Fruit fly (Drosophila melanogaster) whole organism, embryonic: ENCODE results near the gene Charon.

Source experiments
- CG10959 ChIP-seq: fragments of 200-800 bp; sonication (Bioruptor generic); IDR thresholded peaks from 2 replicates; pipeline ENCODE4 v1.3.6; 2022; ENCODE audit warnings: missing biosample characterization, missing genetic modification characterization
- CG12071 ChIP-seq: fragments of 200-800 bp; sonication (Bioruptor generic); optimal IDR thresholded peaks from 3 replicates; lab custom pipeline; 2018; ENCODE audit warnings: missing biosample characterization, mild to moderate bottlenecking, missing genetic modification characterization
- CG12104 ChIP-seq: fragments of 200-800 bp; sonication (Bioruptor generic); optimal IDR thresholded peaks from 3 replicates; lab custom pipeline; 2016; ENCODE audit warnings: missing biosample characterization, missing genetic modification characterization
- CG1233 ChIP-seq: fragments of 200-800 bp; sonication (Bioruptor generic); optimal IDR thresholded peaks from 4 replicates; lab custom pipeline; 2018; ENCODE audit warnings: missing biosample characterization, mild to moderate bottlenecking, missing genetic modification characterization
- CG13287 ChIP-seq: fragments of 200-800 bp; sonication (Bioruptor generic); IDR thresholded peaks from 2 replicates; pipeline ENCODE4 v1.3.6; 2022; ENCODE audit warnings: missing biosample characterization, missing genetic modification characterization; ENCODE audit not compliant: partially characterized antibody
- CG13624 ChIP-seq: fragments of 200-800 bp; sonication (Bioruptor generic); optimal IDR thresholded peaks from 2 replicates; lab custom pipeline; 2016; ENCODE audit warnings: missing biosample characterization, missing genetic modification characterization
- CG15269 ChIP-seq: fragments of 200-800 bp; sonication (Bioruptor generic); optimal IDR thresholded peaks from 2 replicates; lab custom pipeline; 2018; ENCODE audit warnings: missing biosample characterization, mild to moderate bottlenecking, missing genetic modification characterization, moderate library complexity
- CG1792 ChIP-seq: fragments of 200-800 bp; sonication (Bioruptor generic); optimal IDR thresholded peaks from 2 replicates; lab custom pipeline; 2016; ENCODE audit warnings: missing biosample characterization, missing genetic modification characterization
- CG1832 ChIP-seq: fragments of 200-800 bp; sonication (Bioruptor generic); optimal IDR thresholded peaks from 2 replicates; lab custom pipeline; 2017; ENCODE audit warnings: missing biosample characterization, mild to moderate bottlenecking, missing genetic modification characterization, inconsistent platforms
- CG2129 ChIP-seq: fragments of 200-800 bp; sonication (Bioruptor generic); IDR thresholded peaks from 2 replicates; pipeline ENCODE4 v1.3.6; 2022; ENCODE audit warnings: missing biosample characterization, missing genetic modification characterization; ENCODE audit not compliant: partially characterized antibody
- CG2199 ChIP-seq: fragments of 200-800 bp; sonication (Bioruptor generic); IDR thresholded peaks from 3 replicates; pipeline ENCODE4 v1.3.6; 2022; ENCODE audit warnings: missing biosample characterization, missing genetic modification characterization
- CG2678 ChIP-seq: fragments of 200-800 bp; sonication (Bioruptor generic); optimal IDR thresholded peaks from 3 replicates; lab custom pipeline; 2019; ENCODE audit warnings: missing biosample characterization, mild to moderate bottlenecking, missing genetic modification characterization, moderate library complexity
- CG2712 ChIP-seq: fragments of 200-800 bp; optimal IDR thresholded peaks from 3 replicates; lab custom pipeline; 2019; ENCODE audit warnings: missing biosample characterization, mild to moderate bottlenecking, missing genetic modification characterization, moderate library complexity
- CG2889 ChIP-seq: fragments of 200-800 bp; sonication (Bioruptor generic); IDR thresholded peaks from 3 replicates; pipeline ENCODE4 v1.3.6; 2022; ENCODE audit warnings: missing biosample characterization, missing genetic modification characterization
- CG30431 ChIP-seq: fragments of 200-800 bp; sonication (Bioruptor generic); optimal IDR thresholded peaks from 2 replicates; lab custom pipeline; 2017; ENCODE audit warnings: missing biosample characterization, missing genetic modification characterization
- CG31441 ChIP-seq: fragments of 200-800 bp; sonication (Bioruptor generic); IDR thresholded peaks from 2 replicates; pipeline ENCODE4 v1.3.6; 2022; ENCODE audit warnings: missing biosample characterization, missing genetic modification characterization
- CG3281 ChIP-seq: fragments of 200-800 bp; sonication (Bioruptor generic); optimal IDR thresholded peaks from 3 replicates; lab custom pipeline; 2017; ENCODE audit warnings: missing biosample characterization, mild to moderate bottlenecking, missing genetic modification characterization
- CG33557 ChIP-seq: fragments of 200-800 bp; sonication (Bioruptor generic); optimal IDR thresholded peaks from 2 replicates; lab custom pipeline; 2019; ENCODE audit warnings: missing biosample characterization, mild to moderate bottlenecking, missing genetic modification characterization, moderate library complexity
- CG3995 ChIP-seq: fragments of 200-800 bp; sonication (Bioruptor generic); optimal IDR thresholded peaks from 3 replicates; lab custom pipeline; 2016; ENCODE audit warnings: missing biosample characterization, missing genetic modification characterization
- CG4730 ChIP-seq: fragments of 200-800 bp; sonication (Bioruptor generic); IDR thresholded peaks from 2 replicates; pipeline ENCODE4 v1.3.6; 2022; ENCODE audit warnings: missing biosample characterization, missing genetic modification characterization
- CG5953 ChIP-seq: fragments of 200-800 bp; sonication (Bioruptor generic); IDR thresholded peaks from 2 replicates; pipeline ENCODE4 v1.3.6; 2022; ENCODE audit warnings: missing biosample characterization, missing genetic modification characterization
- CG7987 ChIP-seq: fragments of 200-800 bp; sonication (Bioruptor generic); optimal IDR thresholded peaks from 2 replicates; lab custom pipeline; 2018; ENCODE audit warnings: missing biosample characterization, mild to moderate bottlenecking, missing genetic modification characterization, moderate library complexity
- H15 ChIP-seq: fragments of 200-800 bp; sonication (Bioruptor generic); IDR thresholded peaks from 3 replicates; pipeline ENCODE4 v1.3.6; 2022; ENCODE audit warnings: missing biosample characterization, missing genetic modification characterization
- HLH54F ChIP-seq: fragments of 200-800 bp; sonication (Bioruptor generic); optimal IDR thresholded peaks from 3 replicates; lab custom pipeline; 2016; ENCODE audit warnings: missing biosample characterization, missing genetic modification characterization
- HmgD ChIP-seq: fragments of 200-800 bp; sonication (Bioruptor generic); optimal IDR thresholded peaks from 3 replicates; lab custom pipeline; 2016; ENCODE audit warnings: missing biosample characterization, missing genetic modification characterization
- Lpt ChIP-seq: fragments of >200 bp; optimal IDR thresholded peaks from 2 replicates; lab custom pipeline; 2018; ENCODE audit warnings: missing biosample characterization, missing genetic modification characterization
- Max ChIP-seq: fragments of 200-800 bp; sonication (Bioruptor generic); optimal IDR thresholded peaks from 2 replicates; lab custom pipeline; 2016; ENCODE audit warnings: missing biosample characterization, mild to moderate bottlenecking, missing genetic modification characterization
- Mes4 ChIP-seq: fragments of 200-800 bp; sonication (Bioruptor generic); optimal IDR thresholded peaks from 2 replicates; lab custom pipeline; 2016; ENCODE audit warnings: missing biosample characterization, missing genetic modification characterization
- NK7.1 ChIP-seq: fragments of 200-800 bp; sonication (Bioruptor generic); optimal IDR thresholded peaks from 3 replicates; lab custom pipeline; 2016; ENCODE audit warnings: missing biosample characterization, missing genetic modification characterization
- Nf-YC ChIP-seq: fragments of 200-800 bp; optimal IDR thresholded peaks from 3 replicates; lab custom pipeline; 2019; ENCODE audit warnings: missing biosample characterization, mild to moderate bottlenecking, missing genetic modification characterization, moderate library complexity
- Rx ChIP-seq: fragments of 200-800 bp; sonication (Bioruptor generic); IDR thresholded peaks from 2 replicates; pipeline ENCODE4 v1.3.6; 2022; ENCODE audit warnings: missing biosample characterization, missing genetic modification characterization
- Vsx1 ChIP-seq: fragments of 200-800 bp; sonication (Bioruptor generic); optimal IDR thresholded peaks from 2 replicates; lab custom pipeline; 2017; ENCODE audit warnings: missing biosample characterization, mild to moderate bottlenecking, missing genetic modification characterization, missing genetic modification reagents
- bowl ChIP-seq: fragments of 200-800 bp; sonication (Bioruptor generic); IDR thresholded peaks from 2 replicates; pipeline ENCODE4 v1.3.6; 2022; ENCODE audit warnings: missing biosample characterization, missing genetic modification characterization
- en ChIP-seq: fragments of 200-800 bp; sonication (Bioruptor generic); optimal IDR thresholded peaks from 2 replicates; lab custom pipeline; 2016; ENCODE audit warnings: missing biosample characterization, missing genetic modification characterization
- exex ChIP-seq: fragments of 200-800 bp; sonication (Bioruptor generic); optimal IDR thresholded peaks from 4 replicates; lab custom pipeline; 2018; ENCODE audit warnings: missing biosample characterization, mild to moderate bottlenecking, missing genetic modification characterization, moderate library complexity
- fd102C ChIP-seq: fragments of 200-800 bp; sonication (Bioruptor generic); optimal IDR thresholded peaks from 2 replicates; lab custom pipeline; 2018; ENCODE audit warnings: missing biosample characterization, mild to moderate bottlenecking, missing genetic modification characterization, moderate library complexity
- fd96Cb ChIP-seq: fragments of 200-800 bp; sonication (Bioruptor generic); optimal IDR thresholded peaks from 2 replicates; lab custom pipeline; 2018; ENCODE audit warnings: missing biosample characterization, mild to moderate bottlenecking, missing genetic modification characterization, moderate library complexity
- gem ChIP-seq: fragments of 200-800 bp; sonication (Bioruptor generic); optimal IDR thresholded peaks from 2 replicates; lab custom pipeline; 2019; ENCODE audit warnings: missing biosample characterization, mild to moderate bottlenecking, missing genetic modification characterization, moderate library complexity
- gt ChIP-seq: fragments of 200-800 bp; sonication (Bioruptor generic); IDR thresholded peaks from 2 replicates; pipeline ENCODE4 v1.3.6; 2022; ENCODE audit warnings: missing biosample characterization, missing genetic modification characterization
- her ChIP-seq: fragments of 200-800 bp; sonication (Bioruptor generic); optimal IDR thresholded peaks from 2 replicates; lab custom pipeline; 2016; ENCODE audit warnings: missing biosample characterization, missing genetic modification characterization
- ind ChIP-seq: fragments of 200-800 bp; sonication (Bioruptor generic); optimal IDR thresholded peaks from 3 replicates; lab custom pipeline; 2016; ENCODE audit warnings: missing biosample characterization, missing genetic modification characterization
- klu ChIP-seq: fragments of 200-800 bp; sonication (Bioruptor generic); IDR thresholded peaks from 2 replicates; pipeline ENCODE4 v1.3.6; 2022; ENCODE audit warnings: missing biosample characterization, missing genetic modification characterization
- nau ChIP-seq: fragments of 200-800 bp; sonication (Bioruptor generic); optimal IDR thresholded peaks from 3 replicates; lab custom pipeline; 2017; ENCODE audit warnings: missing biosample characterization, mild to moderate bottlenecking, missing genetic modification characterization, missing genetic modification reagents
- oc ChIP-seq: fragments of 200-800 bp; sonication (Bioruptor generic); optimal IDR thresholded peaks from 2 replicates; lab custom pipeline; 2018; ENCODE audit warnings: missing biosample characterization, mild to moderate bottlenecking, missing genetic modification characterization, moderate library complexity
- peb ChIP-seq: fragments of 200-800 bp; sonication (Bioruptor generic); IDR thresholded peaks from 2 replicates; pipeline ENCODE4 v1.3.6; 2022; ENCODE audit warnings: missing biosample characterization, missing genetic modification characterization
- pfk ChIP-seq: fragments of 200-800 bp; sonication (Bioruptor generic); optimal IDR thresholded peaks from 2 replicates; lab custom pipeline; 2018; ENCODE audit warnings: missing biosample characterization, mild to moderate bottlenecking, missing genetic modification characterization, moderate library complexity
- pros ChIP-seq: fragments of 200-800 bp; sonication (Bioruptor generic); optimal IDR thresholded peaks from 3 replicates; lab custom pipeline; 2019; ENCODE audit warnings: missing biosample characterization, mild to moderate bottlenecking, missing genetic modification characterization, moderate library complexity
- pzg ChIP-seq: fragments of 200-800 bp; sonication (Bioruptor generic); optimal IDR thresholded peaks from 3 replicates; lab custom pipeline; 2018; ENCODE audit warnings: missing biosample characterization, mild to moderate bottlenecking, missing genetic modification characterization, moderate library complexity
- scrt ChIP-seq: fragments of 200-800 bp; sonication (Bioruptor generic); optimal IDR thresholded peaks from 2 replicates; lab custom pipeline; 2018; ENCODE audit warnings: missing biosample characterization, mild to moderate bottlenecking, missing genetic modification characterization, moderate library complexity
- sim ChIP-seq: fragments of 200-800 bp; sonication (Bioruptor generic); IDR thresholded peaks from 2 replicates; pipeline ENCODE4 v1.3.6; 2022; ENCODE audit warnings: missing biosample characterization, missing genetic modification characterization
- sima ChIP-seq: fragments of 200-800 bp; sonication (Bioruptor generic); optimal IDR thresholded peaks from 2 replicates; lab custom pipeline; 2016; ENCODE audit warnings: missing biosample characterization, missing genetic modification characterization
- tin ChIP-seq: fragments of 200-800 bp; sonication (Bioruptor generic); optimal IDR thresholded peaks from 3 replicates; lab custom pipeline; 2016; ENCODE audit warnings: missing biosample characterization, missing genetic modification characterization
- vfl ChIP-seq: fragments of 200-800 bp; sonication (Bioruptor generic); optimal IDR thresholded peaks from 2 replicates; lab custom pipeline; 2016; ENCODE audit warnings: missing biosample characterization, missing genetic modification characterization

Gene Charon

DNA sequence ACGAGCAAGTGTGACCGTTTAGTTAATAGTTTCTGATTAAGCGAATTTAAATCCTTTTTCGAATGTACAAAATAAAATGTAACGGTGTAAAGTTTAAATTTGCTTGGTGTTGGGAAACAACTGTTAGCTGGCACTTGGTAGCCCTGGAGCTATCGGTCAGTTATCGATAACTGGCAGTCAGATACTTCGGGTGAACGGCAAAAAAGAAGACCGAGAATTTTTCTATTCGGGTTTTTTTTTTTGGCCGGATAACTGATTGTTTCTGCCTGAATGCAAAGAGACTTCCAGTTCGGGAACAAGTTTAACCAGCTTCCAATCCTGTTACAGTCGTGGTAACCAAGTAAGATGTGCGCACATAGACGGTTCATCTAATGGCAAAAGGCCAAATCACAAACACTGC lies 4.9 kb upstream of the Charon start, which contains the start of gene CG4896 (continued):
- TF ChIP-seq CG4730 (GFP tag; lab: Robert Waterston, UW), result no peak
- TF ChIP-seq bowl (GFP tag; lab: Robert Waterston, UW), result no peak
- no peak for TF ChIP-seq CG2678 (tag; lab: Kevin White, UChicago)
- no peak for TF ChIP-seq sim (GFP tag; lab: Robert Waterston, UW)
- no peak for TF ChIP-seq HLH54F (GFP tag; lab: Kevin White, UChicago)
- no peak for TF ChIP-seq gem
- no peak for TF ChIP-seq CG1832 (GFP tag; lab: Kevin White, UChicago)
- TF ChIP-seq pros (GFP tag; lab: Kevin White, UChicago), result no peak
- TF ChIP-seq CG1792 (GFP tag; lab: Kevin White, UChicago), result no peak
- TF ChIP-seq CG33557, result no peak
- TF ChIP-seq Vsx1 (GFP tag; lab: Kevin White, UChicago), result no peak
- no peak for TF ChIP-seq CG2712
- no peak for TF ChIP-seq CG2889 (GFP tag; lab: Robert Waterston, UW)
- TF ChIP-seq Rx (GFP tag; lab: Robert Waterston, UW), result no peak
- TF ChIP-seq her, result peak; percentile 20
- no peak for TF ChIP-seq klu
- no peak for TF ChIP-seq CG10959
- no peak for TF ChIP-seq vfl (GFP tag; lab: Kevin White, UChicago)
- TF ChIP-seq CG2129, result no peak
- TF ChIP-seq scrt (GFP tag; lab: Kevin White, UChicago), result no peak
- no peak for TF ChIP-seq Nf-YC (tag; lab: Kevin White, UChicago)
- no peak for TF ChIP-seq tin (GFP tag; lab: Kevin White, UChicago)
- no peak for TF ChIP-seq Mes4
- peak; percentile 81 for TF ChIP-seq pzg (GFP tag; lab: Kevin White, UChicago)
- no peak for TF ChIP-seq fd96Cb
- TF ChIP-seq sima (GFP tag; lab: Kevin White, UChicago), result no peak
- TF ChIP-seq peb (GFP tag; lab: Robert Waterston, UW), result no peak
- TF ChIP-seq CG7987 (GFP tag; lab: Kevin White, UChicago), result no peak
- no peak for TF ChIP-seq exex
- TF ChIP-seq CG30431 (GFP tag; lab: Kevin White, UChicago), result no peak
- no peak for TF ChIP-seq ind (GFP tag; lab: Kevin White, UChicago)
- no peak for TF ChIP-seq H15 (GFP tag; lab: Robert Waterston, UW)
- no peak for TF ChIP-seq CG12104 (GFP tag; lab: Kevin White, UChicago)
- TF ChIP-seq CG13287 (GFP tag; lab: Robert Waterston, UW), result peak; percentile 76
- no peak for TF ChIP-seq CG2199
- no peak for TF ChIP-seq fd102C (GFP tag; lab: Kevin White, UChicago)
- TF ChIP-seq nau (GFP tag; lab: Kevin White, UChicago), result no peak
- no peak for TF ChIP-seq pfk (GFP tag; lab: Kevin White, UChicago)
- no peak for TF ChIP-seq Lpt (GFP tag; lab: Kevin White, UChicago)
- TF ChIP-seq CG3995 (GFP tag; lab: Kevin White, UChicago), result no peak
- no peak for TF ChIP-seq en
- TF ChIP-seq CG1233 (GFP tag; lab: Kevin White, UChicago), result no peak
- no peak for TF ChIP-seq CG3281 (GFP tag; lab: Kevin White, UChicago)
- TF ChIP-seq CG13624 (GFP tag; lab: Kevin White, UChicago), result no peak
- TF ChIP-seq Max (GFP tag; lab: Kevin White, UChicago), result no peak
- TF ChIP-seq HmgD (GFP tag; lab: Kevin White, UChicago), result no peak
- TF ChIP-seq CG15269 (tag; lab: Kevin White, UChicago), result no peak
- no peak for TF ChIP-seq CG31441 (GFP tag; lab: Robert Waterston, UW)
- no peak for TF ChIP-seq CG12071 (GFP tag; lab: Kevin White, UChicago)
- no peak for TF ChIP-seq oc (tag; lab: Kevin White, UChicago)
- no peak for TF ChIP-seq gt (GFP tag; lab: Robert Waterston, UW)
- TF ChIP-seq NK7.1 (GFP tag; lab: Kevin White, UChicago), result no peak
- TF ChIP-seq CG5953, result no peak
